Worm (Caenorhabditis elegans) whole organism, L4 larva: ENCODE measurements around the gene clec-56.

Source experiments
- R02D3.7 ChIP-seq: fragments of 150-350 bp; sonication (generic microtip); optimal IDR thresholded peaks from 3 replicates; lab custom pipeline; 2014; ENCODE audit warnings: missing biosample characterization, missing genetic modification characterization
- jun-1 ChIP-seq: fragments of 150-350 bp; optimal IDR thresholded peaks from 2 replicates; lab custom pipeline; 2014; ENCODE audit warnings: missing biosample characterization, missing genetic modification reagents, missing genetic modification characterization
- mxl-3 ChIP-seq: fragments of 200-800 bp; sonication (Bioruptor generic); optimal IDR thresholded peaks from 2 replicates; lab custom pipeline; 2018; ENCODE audit warnings: mild to moderate bottlenecking, missing genetic modification characterization, missing compliant biosample characterization
- nhr-11 ChIP-seq: fragments of 150-350 bp; optimal IDR thresholded peaks from 2 replicates; lab custom pipeline; 2014; ENCODE audit warnings: missing biosample characterization, missing genetic modification characterization
- nhr-237 ChIP-seq: sonication (generic microtip); optimal IDR thresholded peaks from 2 replicates; lab custom pipeline; 2017; ENCODE audit warnings: missing biosample characterization, missing genetic modification characterization
- pqm-1 ChIP-seq: sonication (generic microtip); optimal IDR thresholded peaks from 2 replicates; lab custom pipeline; 2017; ENCODE audit warnings: missing biosample characterization, missing genetic modification characterization
- skn-1 ChIP-seq: fragments of 150-350 bp; optimal IDR thresholded peaks from 2 replicates; lab custom pipeline; 2014; ENCODE audit warnings: missing biosample characterization, missing genetic modification characterization
- snpc-4 ChIP-seq: fragments of 150-350 bp; optimal IDR thresholded peaks from 2 replicates; lab custom pipeline; 2014; ENCODE audit warnings: missing biosample characterization, missing genetic modification characterization

ce11 chrV:14504774-14505173, 30.6 kb downstream of the clec-56 start:
- peak; percentile 30 for TF ChIP-seq mxl-3 (GFP tag; lab: Kevin White, UChicago)
- TF ChIP-seq jun-1: no peak
- TF ChIP-seq R02D3.7 (tag; lab: Kevin White, UChicago): no peak
- no peak for TF ChIP-seq nhr-11
- TF ChIP-seq nhr-237 (tag; lab: Kevin White, UChicago): no peak
- no peak for TF ChIP-seq snpc-4 (tag; lab: Kevin White, UChicago)
- TF ChIP-seq pqm-1 (tag; lab: Kevin White, UChicago): no peak
- TF ChIP-seq skn-1: no peak
